Worm (Caenorhabditis elegans): Measurements from ENCODE around the gene Y43F4A.4.
"Not testable (repeated sequence)": the region's sequence is repeated elsewhere in the genome, so short reads cannot be mapped to it uniquely, and the experiment has no call there.

The Y43F4A.4 gene

ce11 chrIII:13245281-13245680, at the start of gene Y43F4A.4:
TSS of gene Y43F4A.4 (plus strand) at chrIII:13245581.
- not testable (repeated sequence) for TF ChIP-seq F13C5.2 (tag; optimal IDR thresholded peaks at IDR 0.05); hmg-4 (GFP tag; optimal IDR thresholded peaks at IDR 0.05); tra-4 (tag; optimal IDR thresholded peaks at IDR 0.05)

- TF ChIP-seq hmg-4 (GFP tag; optimal IDR thresholded peaks at IDR 0.05) (no peak), ceh-36 (tag; optimal IDR thresholded peaks at IDR 0.05) (no peak), sea-1 (GFP tag; conservative IDR thresholded peaks at IDR 0.05) (no peak), tbx-11 (GFP tag; IDR thresholded peaks at IDR 0.05) (no peak), pes-1 (GFP tag; IDR thresholded peaks at IDR 0.05) (no peak), ceh-13 (GFP tag; optimal IDR thresholded peaks at IDR 0.05) (no peak), hnd-1 (tag; optimal IDR thresholded peaks at IDR 0.05) (no peak), tbx-37 (GFP tag; conservative IDR thresholded peaks at IDR 0.05) (no peak), ets-7 (tag; optimal IDR thresholded peaks at IDR 0.05) (no peak), aly-1 (tag; optimal IDR thresholded peaks at IDR 0.05) (no peak), F13C5.2 (tag; optimal IDR thresholded peaks at IDR 0.05) (no peak), scrt-1 (GFP tag; IDR thresholded peaks at IDR 0.05) (no peak), B0310.2 (tag; optimal IDR thresholded peaks at IDR 0.05) (no peak), ama-1 (optimal IDR thresholded peaks at IDR 0.05) (no peak), flt-1 (GFP tag; IDR thresholded peaks at IDR 0.05) (no peak), hmbx-1 (tag; optimal IDR thresholded peaks at IDR 0.05) (no peak)
These were observed 44.3 kb upstream of the Y43F4A.4 start for ce11 chrIII:13201079-13201478.

ce11 chrIII:13201901-13202300, 43.5 kb upstream of the Y43F4A.4 start:
- TF ChIP-seq F13C5.2 (tag; optimal IDR thresholded peaks at IDR 0.05) (no peak), flt-1 (GFP tag; IDR thresholded peaks at IDR 0.05) (no peak), pes-1 (GFP tag; IDR thresholded peaks at IDR 0.05) (no peak), ceh-13 (GFP tag; optimal IDR thresholded peaks at IDR 0.05) (no peak), ama-1 (optimal IDR thresholded peaks at IDR 0.05) (no peak), tbx-37 (GFP tag; conservative IDR thresholded peaks at IDR 0.05) (no peak), ets-7 (tag; optimal IDR thresholded peaks at IDR 0.05) (no peak), tra-4 (tag; optimal IDR thresholded peaks at IDR 0.05) (no peak), tbx-11 (GFP tag; IDR thresholded peaks at IDR 0.05) (no peak)

ce11 chrIII:13204682-13205081, 40.7 kb upstream of the Y43F4A.4 start, which contains the start of gene Y39E4B.11:
TSS of gene Y39E4B.11 (plus strand) at chrIII:13204982.
- TF ChIP-seq flt-1 (GFP tag; IDR thresholded peaks at IDR 0.05): no peak
- TF ChIP-seq F13C5.2 (tag; optimal IDR thresholded peaks at IDR 0.05): no peak
- no peak for TF ChIP-seq tra-4 (tag; optimal IDR thresholded peaks at IDR 0.05)
- TF ChIP-seq tbx-11 (GFP tag; IDR thresholded peaks at IDR 0.05): no peak
- no peak for TF ChIP-seq aly-1 (tag; optimal IDR thresholded peaks at IDR 0.05)
- TF ChIP-seq tbx-37 (GFP tag; conservative IDR thresholded peaks at IDR 0.05): no peak
- TF ChIP-seq ama-1 (optimal IDR thresholded peaks at IDR 0.05): no peak
- TF ChIP-seq hmbx-1 (tag; optimal IDR thresholded peaks at IDR 0.05): no peak
- TF ChIP-seq hmg-4 (GFP tag; optimal IDR thresholded peaks at IDR 0.05): no peak
- no peak for TF ChIP-seq B0310.2 (tag; optimal IDR thresholded peaks at IDR 0.05)
- TF ChIP-seq pes-1 (GFP tag; IDR thresholded peaks at IDR 0.05): no peak

- TF ChIP-seq hnd-1 (tag; optimal IDR thresholded peaks at IDR 0.05): no peak
- no peak for TF ChIP-seq tra-4 (tag; optimal IDR thresholded peaks at IDR 0.05)
- TF ChIP-seq aly-1 (tag; optimal IDR thresholded peaks at IDR 0.05): no peak
- TF ChIP-seq tbx-11 (GFP tag; IDR thresholded peaks at IDR 0.05): no peak
- TF ChIP-seq ceh-36 (tag; optimal IDR thresholded peaks at IDR 0.05): no peak
- TF ChIP-seq ama-1 (optimal IDR thresholded peaks at IDR 0.05): no peak
- TF ChIP-seq flt-1 (GFP tag; IDR thresholded peaks at IDR 0.05): no peak
These were observed 36.4 kb upstream of the Y43F4A.4 start for ce11 chrIII:13208978-13209377.

- TF ChIP-seq ceh-36 (tag; optimal IDR thresholded peaks at IDR 0.05) (no peak), scrt-1 (GFP tag; IDR thresholded peaks at IDR 0.05) (no peak), ets-7 (tag; optimal IDR thresholded peaks at IDR 0.05) (no peak)
These were observed 33.0 kb upstream of the Y43F4A.4 start, which contains the start of gene tsp-3 for ce11 chrIII:13212366-13212765. TSS of gene tsp-3 (plus strand) at chrIII:13212666.

ce11 chrIII:13213111-13213510, 32.3 kb upstream of the Y43F4A.4 start:
- TF ChIP-seq pes-1 (GFP tag; IDR thresholded peaks at IDR 0.05) (no peak), hnd-1 (tag; optimal IDR thresholded peaks at IDR 0.05) (no peak), tbx-37 (GFP tag; conservative IDR thresholded peaks at IDR 0.05) (no peak), F13C5.2 (tag; optimal IDR thresholded peaks at IDR 0.05) (no peak), tbx-11 (GFP tag; IDR thresholded peaks at IDR 0.05) (no peak), tra-4 (tag; optimal IDR thresholded peaks at IDR 0.05) (no peak), aly-1 (tag; optimal IDR thresholded peaks at IDR 0.05) (no peak), hmbx-1 (tag; optimal IDR thresholded peaks at IDR 0.05) (no peak), scrt-1 (GFP tag; IDR thresholded peaks at IDR 0.05) (no peak), ama-1 (optimal IDR thresholded peaks at IDR 0.05) (no peak), ceh-13 (GFP tag; optimal IDR thresholded peaks at IDR 0.05) (no peak), ceh-36 (tag; optimal IDR thresholded peaks at IDR 0.05) (no peak), ets-7 (tag; optimal IDR thresholded peaks at IDR 0.05) (no peak), sea-1 (GFP tag; conservative IDR thresholded peaks at IDR 0.05) (no peak), B0310.2 (tag; optimal IDR thresholded peaks at IDR 0.05) (no peak), hmg-4 (GFP tag; optimal IDR thresholded peaks at IDR 0.05) (no peak), flt-1 (GFP tag; IDR thresholded peaks at IDR 0.05) (no peak)

ce11 chrIII:13215682-13216081, 29.7 kb upstream of the Y43F4A.4 start:
- no peak for TF ChIP-seq tbx-37 (GFP tag; conservative IDR thresholded peaks at IDR 0.05)
- TF ChIP-seq pes-1 (GFP tag; IDR thresholded peaks at IDR 0.05): no peak
- no peak for TF ChIP-seq flt-1 (GFP tag; IDR thresholded peaks at IDR 0.05)
- TF ChIP-seq hnd-1 (tag; optimal IDR thresholded peaks at IDR 0.05): no peak
- no peak for TF ChIP-seq ets-7 (tag; optimal IDR thresholded peaks at IDR 0.05)
- TF ChIP-seq tbx-11 (GFP tag; IDR thresholded peaks at IDR 0.05): no peak
- TF ChIP-seq aly-1 (tag; optimal IDR thresholded peaks at IDR 0.05): no peak
- no peak for TF ChIP-seq tra-4 (tag; optimal IDR thresholded peaks at IDR 0.05)
- no peak for TF ChIP-seq ceh-13 (GFP tag; optimal IDR thresholded peaks at IDR 0.05)
- TF ChIP-seq scrt-1 (GFP tag; IDR thresholded peaks at IDR 0.05): no peak
- no peak for TF ChIP-seq ama-1 (optimal IDR thresholded peaks at IDR 0.05)
- TF ChIP-seq hmg-4 (GFP tag; optimal IDR thresholded peaks at IDR 0.05): no peak
- TF ChIP-seq B0310.2 (tag; optimal IDR thresholded peaks at IDR 0.05): no peak
